Fruit fly (Drosophila melanogaster): ENCODE results near the gene Rev1.
A peak's percentile ranks its signal among the peaks of the same experiment; 100 is the strongest.

Rev1 gene

DNA sequence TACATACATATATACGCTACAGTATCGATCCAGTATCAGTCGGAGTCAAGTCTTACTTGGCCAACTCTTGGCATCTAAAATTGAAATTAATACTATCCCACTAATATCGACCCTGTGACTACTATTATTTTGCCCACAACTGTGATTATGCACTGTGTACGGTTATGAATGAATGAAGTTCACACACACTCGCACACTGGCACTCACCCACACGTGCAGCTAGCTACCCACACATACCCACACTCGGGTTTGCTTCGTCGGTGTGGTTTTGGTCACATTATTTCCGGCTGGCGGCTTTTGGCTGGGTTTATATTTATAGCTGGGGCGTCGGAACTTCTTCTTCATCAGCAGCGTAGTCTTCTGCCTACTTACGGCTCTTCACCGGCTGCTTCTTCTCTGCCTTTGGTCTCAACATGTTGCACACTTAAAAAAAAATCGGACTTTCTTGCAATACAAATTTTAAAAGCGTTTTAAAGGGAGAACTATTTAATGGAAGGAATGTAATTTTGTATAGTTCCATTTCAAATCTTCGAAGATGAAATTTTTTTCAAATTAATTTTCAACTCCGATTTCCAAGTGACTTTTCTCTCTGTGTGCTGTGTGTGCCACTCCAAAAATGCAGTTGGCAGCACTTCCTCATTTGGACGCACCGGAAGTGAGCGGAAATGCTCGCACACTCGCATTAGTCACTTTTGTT is 19.7 kb upstream of the Rev1 start (continued):
- TF ChIP-seq CG14710 (tag; optimal IDR thresholded peaks at IDR 0.05) (peak; percentile 95), btn (GFP tag; optimal IDR thresholded peaks at IDR 0.05) (peak; percentile 91), Drgx (GFP tag; IDR thresholded peaks at IDR 0.05) (peak; percentile 92), jing (GFP tag; optimal IDR thresholded peaks at IDR 0.05) (peak; percentile 88), CG13296 (GFP tag; optimal IDR thresholded peaks at IDR 0.05) (peak; percentile 42), CG4730 (GFP tag; IDR thresholded peaks at IDR 0.05) (peak; percentile 86), E2f2 (GFP tag; IDR thresholded peaks at IDR 0.05) (peak; percentile 72), CG42726 (GFP tag; IDR thresholded peaks at IDR 0.05; ENCODE audit: partially characterized antibody) (no peak), CG7839 (tag; optimal IDR thresholded peaks at IDR 0.05) (peak; percentile 92), ttk (GFP tag; IDR thresholded peaks at IDR 0.05) (peak; percentile 92), CG3995 (GFP tag; optimal IDR thresholded peaks at IDR 0.05) (peak; percentile 14), row (GFP tag; IDR thresholded peaks at IDR 0.05) (peak; percentile 92), gt (GFP tag; IDR thresholded peaks at IDR 0.05) (peak; percentile 82), CG18262 (tag; optimal IDR thresholded peaks at IDR 0.05) (peak; percentile 95), kay (GFP tag; optimal IDR thresholded peaks at IDR 0.05) (peak; percentile 72), wek (GFP tag; optimal IDR thresholded peaks at IDR 0.05) (peak; percentile 73), luna (GFP tag; optimal IDR thresholded peaks at IDR 0.05) (no peak), CG12155 (GFP tag; optimal IDR thresholded peaks at IDR 0.05) (peak; percentile 81), tna (GFP tag; IDR thresholded peaks at IDR 0.05; ENCODE audit: partially characterized antibody) (no peak), CG6813 (GFP tag; optimal IDR thresholded peaks at IDR 0.05) (peak; percentile 89), CG12744 (GFP tag; optimal IDR thresholded peaks at IDR 0.05) (peak; percentile 76), mam (GFP tag; optimal IDR thresholded peaks at IDR 0.05) (peak; percentile 80), CTCF (GFP tag; optimal IDR thresholded peaks at IDR 0.05) (peak; percentile 44), CG1602 (GFP tag; optimal IDR thresholded peaks at IDR 0.05) (peak; percentile 92), Eip74EF (GFP tag; optimal IDR thresholded peaks at IDR 0.05) (peak in 1 of 2 experiments; percentile 94), Spps (tag; optimal IDR thresholded peaks at IDR 0.05) (peak; percentile 89), CG2120 (GFP tag; optimal IDR thresholded peaks at IDR 0.05) (peak; percentile 60), CG18476 (GFP tag; optimal IDR thresholded peaks at IDR 0.05) (peak; percentile 84), NFAT (GFP tag; IDR thresholded peaks at IDR 0.05) (peak; percentile 48; the same call in 1 of the 2 replicates), CG2712 (tag; optimal IDR thresholded peaks at IDR 0.05) (peak; percentile 95), dpn (GFP tag; optimal IDR thresholded peaks at IDR 0.05) (peak; percentile 92), CG4360 (GFP tag; IDR thresholded peaks at IDR 0.05) (peak; percentile 71), CG15696 (tag; optimal IDR thresholded peaks at IDR 0.05) (peak; percentile 93), emc (GFP tag; optimal IDR thresholded peaks at IDR 0.05) (peak; percentile 60), CG7357 (GFP tag; IDR thresholded peaks at IDR 0.05) (peak; percentile 75), en (GFP tag; optimal IDR thresholded peaks at IDR 0.05) (peak; percentile 88), cato (GFP tag; optimal IDR thresholded peaks at IDR 0.05; ENCODE audit: borderline replicate concordance) (peak; percentile 90), jumu (GFP tag; optimal IDR thresholded peaks at IDR 0.05) (peak; percentile 93), ind (GFP tag; optimal IDR thresholded peaks at IDR 0.05) (peak; percentile 89), crc (GFP tag; optimal IDR thresholded peaks at IDR 0.05) (peak; percentile 92), CG43689 (GFP tag; IDR thresholded peaks at IDR 0.05) (peak; percentile 79), CG15073 (GFP tag; optimal IDR thresholded peaks at IDR 0.05) (peak; percentile 77), dysf (GFP tag; IDR thresholded peaks at IDR 0.05) (peak; percentile 87), Rfx (GFP tag; IDR thresholded peaks at IDR 0.05) (peak; percentile 65), CG9437 (GFP tag; optimal IDR thresholded peaks at IDR 0.05) (peak; percentile 82), Hr51 (GFP tag; optimal IDR thresholded peaks at IDR 0.05) (peak; percentile 79 to 91), slp2 (GFP tag; optimal IDR thresholded peaks at IDR 0.05) (peak; percentile 89), CG11696 (GFP tag; IDR thresholded peaks at IDR 0.05) (peak; percentile 58; the same call in 1 of the 2 replicates), da (GFP tag; optimal IDR thresholded peaks at IDR 0.05) (peak; percentile 93), CG1024 (GFP tag; IDR thresholded peaks at IDR 0.05) (peak; percentile 88)
